Worm (Caenorhabditis elegans) whole organism, dauer: ENCODE results near the gene Y54G2A.36.

Experiments used
- unc-62 ChIP-seq: sonication (generic microtip); optimal IDR thresholded peaks from 2 replicates; lab custom pipeline; 2017; ENCODE audit warnings: missing biosample characterization, missing genetic modification reagents, missing genetic modification characterization

The Y54G2A.36 gene

ce11 chrIV:2897644-2898160, at the start of gene Y54G2A.36:
Gene Y54G2A.36 (plus strand): TSS chrIV:2897694.
- TF ChIP-seq unc-62 (GFP tag; lab: Kevin White, UChicago) = no peak

- no peak for TF ChIP-seq unc-62 (GFP tag; lab: Kevin White, UChicago)
These were observed 48.2 kb upstream of the Y54G2A.36 start for ce11 chrIV:2849269-2849668.

ce11 chrIV:2850586-2850985, 46.9 kb upstream of the Y54G2A.36 start, which contains the start of gene clec-85:
Gene clec-85 (plus strand): TSS chrIV:2850886.
- TF ChIP-seq unc-62 (GFP tag; lab: Kevin White, UChicago) = no peak

- no peak for TF ChIP-seq unc-62 (GFP tag; lab: Kevin White, UChicago)
These were observed 45.9 kb upstream of the Y54G2A.36 start for ce11 chrIV:2851625-2852024.

ce11 chrIV:2853164-2853563, 44.3 kb upstream of the Y54G2A.36 start, which contains the start of gene Y54G2A.49:
Gene Y54G2A.49 (minus strand): TSS chrIV:2853264.
- no peak for TF ChIP-seq unc-62 (GFP tag; lab: Kevin White, UChicago)

- TF ChIP-seq unc-62 (GFP tag; lab: Kevin White, UChicago) = no peak
These were observed 43.3 kb upstream of the Y54G2A.36 start for ce11 chrIV:2854161-2854560.

- TF ChIP-seq unc-62 (GFP tag; lab: Kevin White, UChicago) = no peak
These were observed 42.3 kb upstream of the Y54G2A.36 start for ce11 chrIV:2855056-2855752.

ce11 chrIV:2858734-2859133, 38.8 kb upstream of the Y54G2A.36 start:
- no peak for TF ChIP-seq unc-62 (GFP tag; lab: Kevin White, UChicago)

ce11 chrIV:2864743-2865142, 32.8 kb upstream of the Y54G2A.36 start, which contains the start of gene Y54G2A.16:
Gene Y54G2A.16 (minus strand): TSS chrIV:2864843.
- no peak for TF ChIP-seq unc-62 (GFP tag; lab: Kevin White, UChicago)

ce11 chrIV:2885260-2885659, 12.2 kb upstream of the Y54G2A.36 start:
- TF ChIP-seq unc-62 (GFP tag; lab: Kevin White, UChicago) = no peak

- TF ChIP-seq unc-62 (GFP tag; lab: Kevin White, UChicago) = no peak
These were observed 10.8 kb upstream of the Y54G2A.36 start, which contains the start of gene dml-1 for ce11 chrIV:2886655-2887054. Gene dml-1 (plus strand): TSS chrIV:2886955.

ce11 chrIV:2887245-2887644, 10.2 kb upstream of the Y54G2A.36 start:
- no peak for TF ChIP-seq unc-62 (GFP tag; lab: Kevin White, UChicago)

ce11 chrIV:2888496-2889101, 8.9 kb upstream of the Y54G2A.36 start:
- no peak for TF ChIP-seq unc-62 (GFP tag; lab: Kevin White, UChicago)

- no peak for TF ChIP-seq unc-62 (GFP tag; lab: Kevin White, UChicago)
These were observed 7.0 kb upstream of the Y54G2A.36 start, which contains the start of the genes nprt-1 and dib-1 for ce11 chrIV:2890401-2890952. Gene nprt-1 (minus strand): TSS chrIV:2890451. Gene dib-1 (plus strand): TSS chrIV:2890882.

ce11 chrIV:2891535-2892233, 5.8 kb upstream of the Y54G2A.36 start:
- no peak for TF ChIP-seq unc-62 (GFP tag; lab: Kevin White, UChicago)
